Worm (Caenorhabditis elegans) whole organism, L4 larva: ENCODE results near the gene T01H10.11.

Source experiments
- Y48G9A.11 ChIP-seq: fragments of 200-800 bp; sonication (Bioruptor generic); IDR thresholded peaks from 2 replicates; pipeline ENCODE4 v1.3.6; 2022; ENCODE audit warnings: missing genetic modification reagents, missing genetic modification characterization, missing compliant biosample characterization
- Y75B8A.6 ChIP-seq: fragments of 200-800 bp; sonication (Bioruptor generic); IDR thresholded peaks from 2 replicates; pipeline ENCODE4 v1.3.6; 2022; ENCODE audit warnings: missing genetic modification reagents, missing genetic modification characterization, missing compliant biosample characterization
- ZK546.5 ChIP-seq, 2 experiments: sonication (generic microtip); optimal IDR thresholded peaks; 2 replicates each; lab custom pipeline; 2017; ENCODE audit warnings: missing biosample characterization in 2 of 2, missing genetic modification characterization in 2 of 2
- aha-1 ChIP-seq: fragments of 150-350 bp; peaks from one replicate; lab custom pipeline; 2014; ENCODE audit warnings: missing biosample characterization, missing genetic modification characterization
- ama-1 ChIP-seq: fragments of 150-350 bp; optimal IDR thresholded peaks from 2 replicates; lab custom pipeline; 2014; ENCODE audit warnings: inconsistent platforms, mixed read lengths
- ceh-32 ChIP-seq: sonication (generic microtip); optimal IDR thresholded peaks from 2 replicates; lab custom pipeline; 2016; ENCODE audit warnings: mild to moderate bottlenecking, missing genetic modification characterization, missing compliant biosample characterization; ENCODE audit not compliant: poor library complexity
- dmd-6 ChIP-seq: fragments of 200-800 bp; sonication (Bioruptor generic); IDR thresholded peaks from 2 replicates; pipeline ENCODE4 v1.3.6; 2022; ENCODE audit warnings: missing genetic modification reagents, missing genetic modification characterization, missing compliant biosample characterization
- dmd-8 ChIP-seq: fragments of 200-800 bp; sonication (Bioruptor generic); IDR thresholded peaks from 2 replicates; pipeline ENCODE4 v1.3.6; 2022; ENCODE audit warnings: missing genetic modification characterization, missing compliant biosample characterization
- dpl-1 ChIP-seq: fragments of 150-350 bp; optimal IDR thresholded peaks from 2 replicates; lab custom pipeline; 2014; ENCODE audit warnings: missing biosample characterization, missing genetic modification reagents, missing genetic modification characterization
- egl-43 ChIP-seq: fragments of 200-800 bp; sonication (Bioruptor generic); IDR thresholded peaks from 2 replicates; pipeline ENCODE4 v1.3.6; 2022; ENCODE audit warnings: missing genetic modification reagents, missing genetic modification characterization, missing compliant biosample characterization
- hlh-11 ChIP-seq: fragments of 200-800 bp; sonication (Bioruptor generic); optimal IDR thresholded peaks from 2 replicates; lab custom pipeline; 2018; ENCODE audit warnings: mild to moderate bottlenecking, missing genetic modification characterization, missing compliant biosample characterization
- hlh-30 ChIP-seq: sonication (generic microtip); optimal IDR thresholded peaks from 2 replicates; lab custom pipeline; 2017; ENCODE audit warnings: antibody characterized with exemption, mild to moderate bottlenecking, missing genetic modification characterization, missing compliant biosample characterization; ENCODE audit not compliant: insufficient read depth
- jun-1 ChIP-seq: fragments of 150-350 bp; optimal IDR thresholded peaks from 2 replicates; lab custom pipeline; 2014; ENCODE audit warnings: missing biosample characterization, missing genetic modification reagents, missing genetic modification characterization
- lin-13 ChIP-seq: fragments of 150-350 bp; optimal IDR thresholded peaks from 2 replicates; lab custom pipeline; 2014; ENCODE audit warnings: missing biosample characterization, missing genetic modification reagents, missing genetic modification characterization
- lin-39 ChIP-seq: fragments of 150-350 bp; optimal IDR thresholded peaks from 2 replicates; lab custom pipeline; 2014; ENCODE audit warnings: missing biosample characterization, missing genetic modification reagents, missing genetic modification characterization
- lsy-2 ChIP-seq, 2 experiments: fragments of 150-350 bp in 1 of 2; sonication (generic microtip) in 1 of 2; optimal IDR thresholded peaks; 2 replicates each; lab custom pipeline; 2014 to 2017; ENCODE audit warnings: missing biosample characterization in 2 of 2, missing genetic modification characterization in 2 of 2
- mdl-1 ChIP-seq, 2 experiments: fragments of 150-350 bp in 1 of 2; sonication (generic microtip) in 1 of 2; optimal IDR thresholded peaks; 2 replicates each; lab custom pipeline; 2014 to 2017; ENCODE audit warnings: missing biosample characterization in 2 of 2, missing genetic modification characterization in 2 of 2
- nhr-102 ChIP-seq: sonication (generic microtip); optimal IDR thresholded peaks from 2 replicates; lab custom pipeline; 2016; ENCODE audit warnings: mild to moderate bottlenecking, missing genetic modification characterization, moderate library complexity, missing compliant biosample characterization
- nhr-25 ChIP-seq: sonication (generic microtip); optimal IDR thresholded peaks from 2 replicates; lab custom pipeline; 2017; ENCODE audit warnings: missing genetic modification characterization, mild to moderate bottlenecking, missing compliant biosample characterization, antibody characterized with exemption, moderate library complexity, borderline replicate concordance; ENCODE audit not compliant: insufficient read depth
- nhr-28 ChIP-seq: fragments of 150-350 bp; optimal IDR thresholded peaks from 2 replicates; lab custom pipeline; 2014; ENCODE audit warnings: missing biosample characterization, missing genetic modification characterization
- nhr-42 ChIP-seq: fragments of 200-800 bp; sonication (Bioruptor generic); IDR thresholded peaks from 2 replicates; pipeline ENCODE4 v1.3.6; 2022; ENCODE audit warnings: missing genetic modification characterization, missing compliant biosample characterization
- nhr-76 ChIP-seq: fragments of 150-350 bp; optimal IDR thresholded peaks from 2 replicates; lab custom pipeline; 2014; ENCODE audit warnings: missing biosample characterization, missing genetic modification characterization
- pqm-1 ChIP-seq: sonication (generic microtip); optimal IDR thresholded peaks from 2 replicates; lab custom pipeline; 2017; ENCODE audit warnings: missing biosample characterization, missing genetic modification characterization
- rbr-2 ChIP-seq: sonication (generic microtip); optimal IDR thresholded peaks from 2 replicates; lab custom pipeline; 2016; ENCODE audit warnings: missing genotype, missing genetic modification characterization, missing compliant biosample characterization
- sdz-12 ChIP-seq: fragments of 200-800 bp; sonication (Bioruptor generic); optimal IDR thresholded peaks from 2 replicates; lab custom pipeline; 2018; ENCODE audit warnings: mild to moderate bottlenecking, missing genetic modification characterization, missing compliant biosample characterization
- skn-1 ChIP-seq: fragments of 150-350 bp; optimal IDR thresholded peaks from 2 replicates; lab custom pipeline; 2014; ENCODE audit warnings: missing biosample characterization, missing genetic modification characterization
- snpc-4 ChIP-seq: fragments of 150-350 bp; optimal IDR thresholded peaks from 2 replicates; lab custom pipeline; 2014; ENCODE audit warnings: missing biosample characterization, missing genetic modification characterization
- spr-3 ChIP-seq: fragments of 200-800 bp; sonication (Bioruptor generic); optimal IDR thresholded peaks from 2 replicates; lab custom pipeline; 2018; ENCODE audit warnings: mild to moderate bottlenecking, missing genetic modification characterization, missing compliant biosample characterization
- tag-97 ChIP-seq: fragments of 200-800 bp; sonication (Bioruptor generic); IDR thresholded peaks from 2 replicates; pipeline ENCODE4 v1.3.6; 2022; ENCODE audit warnings: missing genetic modification characterization, missing compliant biosample characterization
- tra-1 ChIP-seq: fragments of 200-800 bp; sonication (Bioruptor generic); IDR thresholded peaks from 2 replicates; pipeline ENCODE4 v1.3.6; 2022; ENCODE audit warnings: missing genetic modification reagents, missing genetic modification characterization, missing compliant biosample characterization
- zip-11 ChIP-seq: fragments of 200-800 bp; sonication (Bioruptor generic); IDR thresholded peaks from 2 replicates; pipeline ENCODE4 v1.3.6; 2022; ENCODE audit warnings: missing genetic modification characterization, missing compliant biosample characterization

T01H10.11 gene

ce11 chrX:12172482-12173134 lies 49.4 kb downstream of the T01H10.11 start (continued):
- TF ChIP-seq Y48G9A.11 (GFP tag; lab: Robert Waterston, UW) (no peak), tra-1 (peak; percentile 75; the same call in 1 of the 2 replicates), rbr-2 (tag; lab: Kevin White, UChicago) (no peak), nhr-42 (GFP tag; lab: Robert Waterston, UW) (no peak), spr-3 (GFP tag; lab: Kevin White, UChicago) (no peak), skn-1 (tag; lab: Kevin White, UChicago) (no peak), aha-1 (tag; lab: Kevin White, UChicago) (no peak), sdz-12 (GFP tag; lab: Kevin White, UChicago) (no peak), mdl-1 (tag; optimal IDR thresholded peaks at IDR 0.05; lab: Kevin White, UChicago) (peak in 1 of 2 experiments; percentile 11), ama-1 (lab: Kevin White, UChicago) (no peak), dpl-1 (GFP tag; lab: Kevin White, UChicago) (no peak), ceh-32 (tag; lab: Kevin White, UChicago) (no peak), pqm-1 (tag; lab: Kevin White, UChicago) (peak; percentile 88), jun-1 (tag; lab: Kevin White, UChicago) (no peak), lsy-2 (tag; optimal IDR thresholded peaks at IDR 0.05; lab: Kevin White, UChicago) (peak in 1 of 2 experiments; percentile 41), tag-97 (no peak), dmd-6 (GFP tag; lab: Robert Waterston, UW) (peak; percentile 96), hlh-30 (tag; lab: Kevin White, UChicago) (peak; percentile 65), dmd-8 (GFP tag; lab: Robert Waterston, UW) (no peak), Y75B8A.6 (GFP tag; lab: Robert Waterston, UW) (no peak), zip-11 (GFP tag; lab: Robert Waterston, UW) (no peak), nhr-76 (no peak), egl-43 (GFP tag; lab: Robert Waterston, UW) (no peak), snpc-4 (no peak), lin-13 (GFP tag; lab: Kevin White, UChicago) (no peak), nhr-102 (tag; lab: Kevin White, UChicago) (peak; percentile 73), lin-39 (tag; lab: Kevin White, UChicago) (no peak), nhr-28 (tag; lab: Kevin White, UChicago) (peak; percentile 78), ZK546.5 (tag; optimal IDR thresholded peaks at IDR 0.05; lab: Kevin White, UChicago) (no peak), nhr-25 (no peak), hlh-11 (tag; lab: Kevin White, UChicago) (peak; percentile 91)
